Worm (Caenorhabditis elegans) whole organism, L3 larva: ENCODE measurements around the gene F23D12.3.

Experiments used
- ZK546.5 ChIP-seq: sonication (generic microtip); optimal IDR thresholded peaks from 2 replicates; lab custom pipeline; 2017; ENCODE audit warnings: missing biosample characterization, missing genetic modification characterization
- aly-2 ChIP-seq: fragments of 150-350 bp; optimal IDR thresholded peaks from 2 replicates; lab custom pipeline; 2014; ENCODE audit warnings: missing biosample characterization, missing genetic modification characterization
- ama-1 ChIP-seq: fragments of 150-350 bp; optimal IDR thresholded peaks from 2 replicates; lab custom pipeline; 2018
- ceh-28 ChIP-seq: fragments of 150-350 bp; optimal IDR thresholded peaks from 2 replicates; lab custom pipeline; 2014; ENCODE audit warnings: missing biosample characterization, missing genetic modification reagents, missing genetic modification characterization
- ceh-82 ChIP-seq: fragments of 150-350 bp; optimal IDR thresholded peaks from 2 replicates; lab custom pipeline; 2014; ENCODE audit warnings: missing biosample characterization, missing genetic modification characterization
- ceh-9 ChIP-seq: sonication (generic microtip); optimal IDR thresholded peaks from 2 replicates; lab custom pipeline; 2018; ENCODE audit warnings: missing biosample characterization, missing genetic modification characterization
- egl-27 ChIP-seq: sonication (generic microtip); optimal IDR thresholded peaks from 4 replicates; lab custom pipeline; 2017; ENCODE audit warnings: missing biosample characterization, missing genetic modification reagents, missing genetic modification characterization
- egl-5 ChIP-seq: fragments of 150-350 bp; optimal IDR thresholded peaks from 2 replicates; lab custom pipeline; 2017; ENCODE audit warnings: missing biosample characterization, missing genetic modification reagents, missing genetic modification characterization, inconsistent platforms
- elt-2 ChIP-seq: sonication (generic microtip); optimal IDR thresholded peaks from 2 replicates; lab custom pipeline; 2016; ENCODE audit warnings: missing genetic modification reagents, mild to moderate bottlenecking, missing genetic modification characterization, missing compliant biosample characterization
- elt-3 ChIP-seq, 3 experiments: fragments of 150-350 bp in 1 of 3; sonication (generic microtip) in 2 of 3; optimal IDR thresholded peaks; 2 replicates in 2 of 3; 4 replicates in 1 of 3; lab custom pipeline; 2014 to 2017; ENCODE audit warnings: missing biosample characterization in 3 of 3, missing genetic modification characterization in 3 of 3
- fkh-10 ChIP-seq: sonication (generic microtip); optimal IDR thresholded peaks from 2 replicates; lab custom pipeline; 2017; ENCODE audit warnings: missing biosample characterization, missing genetic modification reagents, missing genetic modification characterization
- fkh-2 ChIP-seq: fragments of 150-350 bp; optimal IDR thresholded peaks from 2 replicates; lab custom pipeline; 2014; ENCODE audit warnings: missing biosample characterization, missing genetic modification reagents, missing genetic modification characterization
- hmg-11 ChIP-seq: sonication (generic microtip); optimal IDR thresholded peaks from 2 replicates; lab custom pipeline; 2016; ENCODE audit warnings: missing genetic modification characterization, missing compliant biosample characterization
- jun-1 ChIP-seq: fragments of 150-350 bp; optimal IDR thresholded peaks from 2 replicates; lab custom pipeline; 2014; ENCODE audit warnings: missing biosample characterization, missing genetic modification reagents, missing genetic modification characterization
- lsy-12 ChIP-seq: sonication (generic microtip); optimal IDR thresholded peaks from 2 replicates; lab custom pipeline; 2016; ENCODE audit warnings: mild to moderate bottlenecking, missing genetic modification characterization, missing compliant biosample characterization
- nfya-1 ChIP-seq: sonication (generic microtip); optimal IDR thresholded peaks from 2 replicates; lab custom pipeline; 2017; ENCODE audit warnings: missing genetic modification characterization, mild to moderate bottlenecking, missing compliant biosample characterization, antibody characterized with exemption, moderate library complexity; ENCODE audit not compliant: insufficient read depth
- nhr-11 ChIP-seq: fragments of 150-350 bp; optimal IDR thresholded peaks from 2 replicates; lab custom pipeline; 2014; ENCODE audit warnings: missing biosample characterization, missing genetic modification characterization
- nhr-23 ChIP-seq: fragments of 150-350 bp; optimal IDR thresholded peaks from 2 replicates; lab custom pipeline; 2014; ENCODE audit warnings: missing biosample characterization, missing genetic modification reagents, missing genetic modification characterization
- nhr-237 ChIP-seq: fragments of 150-350 bp; optimal IDR thresholded peaks from 2 replicates; lab custom pipeline; 2014; ENCODE audit warnings: missing biosample characterization, missing genetic modification characterization
- nhr-43 ChIP-seq: sonication (generic microtip); optimal IDR thresholded peaks from 2 replicates; lab custom pipeline; 2016; ENCODE audit warnings: mild to moderate bottlenecking, missing genetic modification characterization, missing compliant biosample characterization; ENCODE audit not compliant: poor library complexity, severe bottlenecking
- nhr-67 ChIP-seq: fragments of 150-350 bp; optimal IDR thresholded peaks from 2 replicates; lab custom pipeline; 2014; ENCODE audit warnings: missing biosample characterization, missing genetic modification characterization
- nhr-76 ChIP-seq: fragments of 150-350 bp; sonication (generic microtip); optimal IDR thresholded peaks from 5 replicates; lab custom pipeline; 2014; ENCODE audit warnings: missing biosample characterization, missing genetic modification characterization
- nhr-77 ChIP-seq: fragments of 150-350 bp; optimal IDR thresholded peaks from 2 replicates; lab custom pipeline; 2014; ENCODE audit warnings: missing biosample characterization, missing genetic modification characterization
- pha-4 ChIP-seq: fragments of 150-350 bp; optimal IDR thresholded peaks from 2 replicates; lab custom pipeline; 2014; ENCODE audit warnings: missing biosample characterization, missing genetic modification reagents, missing genetic modification characterization
- pqm-1 ChIP-seq: fragments of 150-350 bp; optimal IDR thresholded peaks from 2 replicates; lab custom pipeline; 2017; ENCODE audit warnings: missing biosample characterization, missing genetic modification characterization, inconsistent platforms
- skn-1 ChIP-seq: fragments of 150-350 bp; optimal IDR thresholded peaks from 2 replicates; lab custom pipeline; 2014; ENCODE audit warnings: missing biosample characterization, missing genetic modification characterization
- snpc-4 ChIP-seq: fragments of 150-350 bp; optimal IDR thresholded peaks from 2 replicates; lab custom pipeline; 2014; ENCODE audit warnings: missing biosample characterization, missing genetic modification characterization
- tbx-2 ChIP-seq: sonication (generic microtip); optimal IDR thresholded peaks from 2 replicates; lab custom pipeline; 2016; ENCODE audit warnings: mild to moderate bottlenecking, missing genetic modification characterization, missing compliant biosample characterization
- unc-39 ChIP-seq: sonication (generic microtip); optimal IDR thresholded peaks from 4 replicates; lab custom pipeline; 2017; ENCODE audit warnings: missing biosample characterization, missing genetic modification characterization
- ztf-11 ChIP-seq: fragments of 150-350 bp; optimal IDR thresholded peaks from 2 replicates; lab custom pipeline; 2014; ENCODE audit warnings: missing biosample characterization, missing genetic modification characterization
- ztf-4 ChIP-seq: fragments of 150-350 bp; optimal IDR thresholded peaks from 2 replicates; lab custom pipeline; 2014; ENCODE audit warnings: missing biosample characterization, missing genetic modification characterization

F23D12.3 gene

ce11 chrX:14424186-14424585, 18.2 kb upstream of the F23D12.3 start:
- TF ChIP-seq ceh-28 (tag; lab: Kevin White, UChicago) (no peak), ama-1 (no peak), ceh-82 (tag; lab: Kevin White, UChicago) (no peak), ZK546.5 (tag; lab: Kevin White, UChicago) (no peak), nfya-1 (tag; lab: Kevin White, UChicago) (no peak), nhr-67 (tag; lab: Kevin White, UChicago) (no peak), egl-27 (tag; lab: Kevin White, UChicago) (no peak), fkh-2 (tag; lab: Kevin White, UChicago) (no peak), unc-39 (no peak), tbx-2 (tag; lab: Kevin White, UChicago) (no peak), nhr-76 (tag; lab: Kevin White, UChicago) (no peak), nhr-11 (tag; lab: Kevin White, UChicago) (no peak)
- TF ChIP-seq, all 47 proteins: peak for 0

- TF ChIP-seq lsy-12 (tag; lab: Kevin White, UChicago) (no peak), nfya-1 (tag; lab: Kevin White, UChicago) (no peak)
Measured at ce11 chrX:14424673-14425072, 17.7 kb upstream of the F23D12.3 start, which contains the start of gene F23D12.11. Gene F23D12.11, minus strand, starts transcription at chrX:14424751.

ce11 chrX:14428052-14428451, 14.4 kb upstream of the F23D12.3 start, which contains the start of gene F23D12.1:
Gene F23D12.1, minus strand, starts transcription at chrX:14428152.
- TF ChIP-seq elt-3 (tag; optimal IDR thresholded peaks at IDR 0.05; lab: Kevin White, UChicago) (no peak), pha-4 (no peak), nhr-237 (tag; lab: Kevin White, UChicago) (no peak), hmg-11 (tag; lab: Kevin White, UChicago) (no peak), ztf-11 (no peak), fkh-2 (tag; lab: Kevin White, UChicago) (no peak), tbx-2 (tag; lab: Kevin White, UChicago) (no peak), nhr-11 (tag; lab: Kevin White, UChicago) (no peak), unc-39 (no peak), snpc-4 (tag; lab: Kevin White, UChicago) (no peak), nhr-23 (tag; lab: Kevin White, UChicago) (no peak), egl-5 (tag; lab: Kevin White, UChicago) (no peak), pqm-1 (no peak), elt-2 (tag; lab: Kevin White, UChicago) (no peak)

- TF ChIP-seq elt-2 (tag; lab: Kevin White, UChicago) (no peak), ceh-82 (tag; lab: Kevin White, UChicago) (no peak), nhr-43 (tag; lab: Kevin White, UChicago) (no peak), fkh-10 (GFP tag; lab: Kevin White, UChicago) (no peak), pha-4 (no peak), skn-1 (tag; lab: Kevin White, UChicago) (no peak)
Measured at ce11 chrX:14430436-14430835, 12.0 kb upstream of the F23D12.3 start.

- TF ChIP-seq ceh-28 (tag; lab: Kevin White, UChicago) (no peak), ztf-4 (tag; lab: Kevin White, UChicago) (no peak), fkh-10 (GFP tag; lab: Kevin White, UChicago) (no peak), aly-2 (no peak), jun-1 (tag; lab: Kevin White, UChicago) (no peak), ceh-9 (tag; lab: Kevin White, UChicago) (no peak), nhr-77 (tag; lab: Kevin White, UChicago) (no peak)
- TF ChIP-seq, all 47 proteins: peak for 0
Measured at ce11 chrX:14435648-14436155, 6.7 kb upstream of the F23D12.3 start.

- TF ChIP-seq nhr-43 (tag; lab: Kevin White, UChicago), result peak; percentile 59
- TF ChIP-seq nfya-1 (tag; lab: Kevin White, UChicago), result peak; percentile 16
Measured at ce11 chrX:14437806-14438205, 4.6 kb upstream of the F23D12.3 start.
